Worm (Caenorhabditis elegans) whole organism, L3 larva: ENCODE results near the gene C09H10.4.

Experiments
- nhr-11 ChIP-seq: fragments of 150-350 bp; optimal IDR thresholded peaks from 2 replicates; lab custom pipeline; 2014; ENCODE audit warnings: missing biosample characterization, missing genetic modification characterization
- pha-4 ChIP-seq: fragments of 150-350 bp; optimal IDR thresholded peaks from 2 replicates; lab custom pipeline; 2014; ENCODE audit warnings: missing biosample characterization, missing genetic modification reagents, missing genetic modification characterization

- TF ChIP-seq nhr-11 (tag; lab: Kevin White, UChicago), result no peak
- TF ChIP-seq pha-4 (tag; lab: Kevin White, UChicago), result no peak
These were observed 23.4 kb upstream of the C09H10.4 start for ce11 chrII:11076550-11076949.
